Fruit fly (Drosophila melanogaster): Measurements from ENCODE around the gene mRpS26.
A peak's percentile ranks its signal among the peaks of the same experiment; 100 is the strongest.

The mRpS26 gene

DNA sequence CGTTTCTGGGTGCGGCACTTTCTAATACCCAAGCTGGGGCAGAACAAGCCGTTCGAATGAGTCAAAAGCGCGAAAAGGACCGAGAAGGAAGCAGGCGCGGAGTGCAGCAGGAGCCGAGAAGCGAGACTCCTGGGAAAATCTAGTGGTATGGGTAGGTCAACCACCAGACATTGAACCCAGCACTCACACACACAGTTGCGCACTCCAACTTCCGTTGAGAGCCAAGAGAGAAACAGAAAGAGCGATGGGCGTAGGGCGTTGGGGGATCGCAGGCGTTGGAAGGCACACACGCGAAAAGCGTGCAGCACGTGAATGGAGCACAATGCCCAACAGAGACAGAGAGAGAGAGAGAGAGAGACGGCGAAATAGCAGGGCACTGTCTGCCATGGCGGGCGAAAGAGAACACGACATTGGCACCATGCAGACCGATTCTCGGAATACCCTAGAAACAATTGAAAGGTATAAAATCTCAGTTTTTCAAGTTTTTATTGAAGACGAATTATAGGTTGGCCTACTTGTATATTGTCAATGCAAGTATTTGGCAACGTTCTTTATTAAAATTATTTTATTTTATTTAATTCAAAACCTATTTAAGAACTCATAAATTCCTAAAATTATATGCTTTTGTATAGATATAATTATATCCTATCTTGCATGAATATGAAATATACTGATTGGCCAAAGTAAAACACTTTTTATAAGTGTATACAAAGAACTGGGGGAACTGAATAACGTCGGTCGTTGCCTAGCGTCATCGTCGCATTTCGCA is 28.5 kb upstream of the mRpS26 start:
- peak; percentile 52 for TF ChIP-seq CG17801 (GFP tag; optimal IDR thresholded peaks at IDR 0.05; ENCODE audit: partially characterized antibody)

DNA sequence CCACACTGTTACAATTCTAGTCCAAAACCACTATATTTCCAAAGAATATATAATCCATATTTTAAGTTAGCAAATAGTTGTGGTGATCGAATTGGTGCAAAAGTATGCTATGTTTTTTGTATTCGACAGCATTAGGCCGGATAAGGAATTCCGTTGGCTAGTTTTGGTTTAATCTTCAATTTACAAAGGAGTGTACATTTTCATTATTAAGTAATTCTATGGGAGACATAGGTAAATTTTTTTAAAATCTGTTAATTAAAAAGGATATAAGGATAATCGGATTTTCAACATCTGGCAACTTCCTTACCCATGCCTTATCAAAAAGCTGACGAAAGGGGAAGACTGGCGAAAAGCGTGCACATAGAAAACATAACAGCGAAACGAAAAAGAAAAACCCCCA is 27.8 kb upstream of the mRpS26 start:
- TF ChIP-seq CG17801 (GFP tag; optimal IDR thresholded peaks at IDR 0.05; ENCODE audit: partially characterized antibody), result no peak

DNA sequence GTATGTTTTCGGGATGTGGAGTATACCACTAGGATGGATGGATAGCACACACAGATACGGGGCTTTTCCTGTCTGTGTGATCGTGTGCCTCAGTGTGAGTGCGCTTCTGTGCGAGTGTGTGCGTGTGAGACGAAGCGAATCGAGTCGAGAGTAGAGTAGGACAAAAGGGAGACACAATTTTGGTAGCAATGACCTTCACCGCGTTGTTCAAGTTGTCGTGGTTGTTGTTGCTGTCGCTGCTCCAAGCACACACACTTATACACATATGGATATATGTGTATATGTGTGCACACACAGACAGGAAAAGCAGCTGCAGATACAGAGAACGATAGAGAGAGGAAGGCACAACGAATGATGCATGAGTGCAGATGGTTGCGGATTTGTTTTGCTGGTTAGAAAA is 27.3 kb upstream of the mRpS26 start:
- TF ChIP-seq CG17801 (GFP tag; optimal IDR thresholded peaks at IDR 0.05; ENCODE audit: partially characterized antibody), result no peak

DNA sequence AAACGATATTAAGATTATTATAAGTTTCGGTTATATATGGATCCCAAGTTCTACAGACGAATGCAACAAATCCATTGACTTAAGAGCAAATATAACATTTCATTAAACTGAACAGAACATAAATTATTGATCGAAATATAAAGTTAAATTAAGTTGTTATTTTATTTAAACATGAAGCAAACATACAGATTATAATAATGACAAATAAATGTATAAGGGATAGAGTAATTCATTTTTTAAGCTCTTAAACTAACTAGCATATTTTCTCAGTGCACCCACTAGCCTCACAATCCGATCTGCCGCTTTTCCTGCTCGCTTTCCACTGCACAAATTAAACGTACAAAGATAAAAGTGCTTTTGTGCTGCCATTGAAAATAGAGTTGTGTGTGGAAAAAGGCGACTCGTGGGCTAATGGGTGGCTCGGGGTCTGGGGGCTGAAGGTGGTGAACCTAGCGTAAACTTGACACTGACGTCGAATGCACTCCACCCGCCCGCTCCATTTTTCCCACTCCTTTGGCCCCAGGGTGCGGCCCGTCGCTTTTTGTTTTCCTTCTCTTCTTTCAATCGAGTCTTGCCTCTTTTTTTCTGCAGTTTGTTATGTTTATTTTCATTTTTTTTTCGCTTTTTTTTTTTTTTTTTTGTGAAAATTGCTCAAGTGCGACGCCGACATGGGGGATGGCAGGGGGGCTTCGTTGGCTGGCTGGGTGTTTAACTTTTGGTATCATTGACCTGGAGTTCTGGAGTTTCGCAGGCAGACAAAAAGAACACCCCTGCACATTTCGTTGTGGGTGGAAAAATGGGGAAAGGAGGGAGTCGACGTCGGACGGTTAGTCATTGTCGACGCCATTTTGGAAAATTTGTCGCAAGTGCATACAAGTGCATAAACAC is 26.5 kb upstream of the mRpS26 start:
- no peak for TF ChIP-seq CG17801 (GFP tag; optimal IDR thresholded peaks at IDR 0.05; ENCODE audit: partially characterized antibody)

DNA sequence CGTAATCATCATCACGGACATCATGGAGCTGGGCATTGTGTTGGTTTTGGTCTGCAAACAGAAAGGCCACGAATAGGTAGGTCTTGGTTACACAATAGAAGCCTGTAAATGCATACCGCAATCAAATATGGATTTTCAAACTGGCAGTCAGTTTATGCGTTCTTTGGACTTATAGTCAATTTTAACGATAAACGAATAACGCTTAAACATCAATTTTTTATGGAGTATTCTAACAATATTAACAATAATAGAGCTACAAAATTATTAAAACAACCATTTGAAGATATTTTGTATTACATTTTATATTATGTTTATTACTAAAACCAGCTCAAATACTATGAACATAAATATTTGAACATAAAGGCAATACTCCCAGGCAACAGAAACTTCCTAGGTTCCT is 24.9 kb upstream of the mRpS26 start:
- TF ChIP-seq CG17801 (GFP tag; optimal IDR thresholded peaks at IDR 0.05; ENCODE audit: partially characterized antibody), result no peak

DNA sequence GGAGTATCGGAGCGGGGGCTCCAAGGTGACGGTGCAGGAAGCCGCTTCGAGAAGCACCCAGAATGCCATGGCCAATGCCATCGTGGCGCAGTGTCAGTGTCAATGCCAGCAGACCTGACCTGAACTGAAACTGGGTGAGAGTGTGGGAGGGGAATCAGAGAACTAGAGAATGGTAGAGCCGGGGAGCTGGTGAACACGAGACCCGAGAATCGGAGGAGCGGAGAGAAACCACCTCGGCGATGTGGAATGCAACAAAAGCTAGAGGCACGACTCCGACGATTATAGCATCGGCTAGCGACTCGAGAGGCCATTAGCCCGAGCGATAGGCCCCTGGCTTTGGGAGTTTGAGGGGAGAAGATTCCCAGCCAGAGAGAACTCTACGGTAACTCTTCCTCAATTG is 24.4 kb upstream of the mRpS26 start:
- no peak for TF ChIP-seq CG17801 (GFP tag; optimal IDR thresholded peaks at IDR 0.05; ENCODE audit: partially characterized antibody)

DNA sequence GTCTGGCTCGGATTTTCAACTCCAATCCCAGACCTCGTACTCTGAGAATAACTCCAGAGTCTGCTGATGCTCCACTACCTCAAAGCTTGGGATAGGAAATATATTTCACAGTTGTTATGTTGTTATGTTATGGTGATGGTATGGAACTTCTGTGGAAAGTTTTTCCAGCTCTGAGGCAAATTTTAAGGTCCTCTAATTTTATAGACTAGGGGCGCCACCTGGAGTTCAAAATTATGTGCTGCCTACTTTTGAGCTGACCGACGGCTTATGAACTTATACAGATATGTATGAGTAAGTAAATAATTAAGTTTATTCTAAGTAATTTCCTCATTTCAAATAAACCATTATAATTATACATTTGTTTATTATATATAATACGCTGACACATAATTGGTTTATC is 23.0 kb upstream of the mRpS26 start:
- no peak for TF ChIP-seq CG17801 (GFP tag; optimal IDR thresholded peaks at IDR 0.05; ENCODE audit: partially characterized antibody)

DNA sequence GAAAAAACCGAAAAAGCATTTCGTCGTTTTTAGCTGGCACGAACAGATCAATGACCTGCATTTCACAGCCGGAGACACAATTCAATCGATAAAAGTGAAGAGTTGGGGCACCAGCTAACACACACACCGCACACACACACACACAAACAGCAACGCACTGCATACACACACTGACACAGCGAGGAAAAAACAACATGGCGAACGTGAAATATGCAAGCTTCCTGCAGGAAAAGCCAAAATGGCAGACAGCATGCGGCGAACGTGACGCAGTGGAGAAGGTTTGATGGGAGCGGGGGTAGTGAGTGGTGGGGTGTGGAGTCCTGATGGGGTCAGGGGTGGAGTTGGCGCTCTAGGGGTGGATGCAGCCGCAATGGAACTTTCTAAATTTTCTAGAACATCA is 22.4 kb upstream of the mRpS26 start:
- no peak for TF ChIP-seq CG17801 (GFP tag; optimal IDR thresholded peaks at IDR 0.05; ENCODE audit: partially characterized antibody)

DNA sequence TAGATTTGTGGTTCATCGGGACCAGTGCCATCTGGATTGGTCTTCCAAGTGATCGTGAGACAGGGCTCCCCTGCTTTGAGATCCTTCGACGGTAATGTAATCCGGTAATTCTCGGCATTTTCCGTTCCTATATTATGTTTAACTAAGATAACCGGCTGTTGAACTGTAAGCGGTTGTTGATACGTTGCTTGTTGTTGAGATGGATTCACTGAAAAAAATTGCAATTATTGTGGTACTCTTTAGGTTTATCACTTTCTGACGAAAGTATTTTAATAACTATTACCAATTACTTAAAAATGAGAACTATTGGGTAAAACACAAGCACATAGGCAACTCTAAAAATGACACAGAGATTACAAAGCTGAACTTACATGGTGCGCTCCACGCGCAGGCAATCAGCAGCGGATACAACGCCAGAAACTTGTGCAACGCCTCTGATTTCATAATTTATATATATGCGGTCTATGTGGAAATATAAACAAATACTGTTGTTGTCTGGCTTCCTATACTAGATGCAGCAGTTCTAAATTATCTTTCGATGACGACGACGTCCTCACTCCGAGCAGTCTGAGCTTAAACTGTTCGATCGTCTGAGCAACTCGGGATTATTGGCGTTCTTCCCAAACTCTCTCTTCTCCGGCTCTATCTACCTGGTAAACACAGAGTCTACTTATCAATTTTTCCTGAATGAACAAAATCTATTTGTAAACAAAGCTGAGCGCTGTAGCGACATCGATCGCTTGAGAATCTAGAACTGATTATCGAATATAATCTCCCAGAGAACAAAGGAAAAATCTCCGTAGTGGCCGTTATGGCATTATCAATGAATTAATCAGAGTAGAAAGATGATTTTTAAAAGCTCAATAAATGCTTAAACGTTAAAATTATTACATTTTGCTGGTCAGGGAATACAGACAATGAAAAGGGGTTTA is 19.4 kb upstream of the mRpS26 start, which contains the start of gene CG34253:
CG34253 (minus strand) TSS at position 567 of the 932 bp plus-strand sequence.
- TF ChIP-seq CG17801 (GFP tag; optimal IDR thresholded peaks at IDR 0.05; ENCODE audit: partially characterized antibody), result no peak

DNA sequence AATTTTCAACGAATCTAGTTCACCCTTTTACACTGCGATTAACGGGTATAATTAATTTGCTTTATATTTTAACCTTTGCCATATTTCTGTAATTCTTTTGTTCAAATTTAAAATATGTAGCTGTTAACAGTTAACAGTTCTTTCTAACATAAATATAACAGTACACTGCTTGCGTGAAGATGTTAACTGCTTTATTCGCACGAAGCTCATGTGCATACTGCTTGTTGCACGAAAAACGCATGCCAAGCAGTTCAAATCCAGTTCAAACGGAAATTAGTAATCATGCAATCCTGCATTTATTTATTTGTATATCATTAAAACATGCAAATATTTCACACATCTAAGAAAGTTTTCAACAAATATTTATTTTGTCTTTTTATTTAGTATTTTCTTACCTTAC is 18.4 kb upstream of the mRpS26 start:
- TF ChIP-seq CG17801 (GFP tag; optimal IDR thresholded peaks at IDR 0.05; ENCODE audit: partially characterized antibody), result no peak

DNA sequence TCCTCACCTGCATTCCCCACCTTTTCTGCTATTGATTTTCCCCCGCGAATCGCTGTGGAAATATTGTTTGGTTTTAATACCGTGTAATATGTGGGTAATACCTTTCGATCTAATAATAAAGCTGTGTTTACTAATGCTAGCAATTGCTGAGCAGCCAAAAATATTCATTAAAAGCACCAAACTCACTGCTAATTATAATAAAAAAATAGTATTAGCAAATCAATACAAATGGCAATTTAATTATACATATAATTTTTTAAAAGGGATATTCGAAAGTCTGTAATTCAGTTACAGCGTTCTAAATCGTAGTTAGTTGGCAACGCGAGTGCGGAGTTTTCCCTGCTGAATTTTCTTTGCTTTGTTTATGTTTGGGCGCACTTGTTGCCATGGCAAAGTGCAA is 12.5 kb upstream of the mRpS26 start:
- no peak for TF ChIP-seq CG17801 (GFP tag; optimal IDR thresholded peaks at IDR 0.05; ENCODE audit: partially characterized antibody)

DNA sequence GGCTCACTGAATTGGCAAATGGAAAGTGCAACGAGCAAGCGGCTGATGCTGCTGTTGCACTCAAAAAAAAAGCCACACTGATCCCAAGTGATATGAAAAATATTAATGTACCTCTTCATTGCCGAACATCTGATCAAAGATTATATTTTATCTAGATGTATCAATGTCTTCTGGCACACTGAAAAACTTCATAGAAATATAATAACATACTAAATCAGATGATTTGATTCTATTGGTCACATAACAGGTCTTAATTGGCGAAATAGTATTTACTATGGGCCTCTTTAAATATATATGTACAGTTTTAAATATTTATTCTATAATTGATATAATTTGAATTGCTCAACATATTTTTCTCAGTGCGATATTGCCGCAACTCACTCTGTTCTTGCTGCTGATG is 9.7 kb upstream of the mRpS26 start:
- TF ChIP-seq CG17801 (GFP tag; optimal IDR thresholded peaks at IDR 0.05; ENCODE audit: partially characterized antibody), result no peak

DNA sequence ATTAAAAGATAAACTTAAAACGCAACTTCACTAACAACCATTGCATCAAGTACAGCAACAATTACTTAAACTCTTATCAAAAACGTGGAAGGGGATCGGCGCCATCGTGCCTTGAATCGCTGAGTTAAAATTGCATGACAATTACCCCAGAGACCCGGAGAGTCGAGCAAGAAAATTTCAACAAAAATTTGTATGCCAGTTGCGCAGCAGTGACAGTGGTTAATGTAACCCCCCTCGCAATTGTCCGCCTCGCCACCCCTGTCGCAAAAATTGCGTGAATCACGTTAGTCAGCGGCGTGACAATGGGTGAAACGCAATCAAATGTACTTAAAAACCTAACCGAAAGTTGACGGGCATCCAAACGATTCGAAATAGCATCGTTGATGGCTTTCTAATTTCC is 6.7 kb upstream of the mRpS26 start:
- TF ChIP-seq CG17801 (GFP tag; optimal IDR thresholded peaks at IDR 0.05; ENCODE audit: partially characterized antibody), result no peak

DNA sequence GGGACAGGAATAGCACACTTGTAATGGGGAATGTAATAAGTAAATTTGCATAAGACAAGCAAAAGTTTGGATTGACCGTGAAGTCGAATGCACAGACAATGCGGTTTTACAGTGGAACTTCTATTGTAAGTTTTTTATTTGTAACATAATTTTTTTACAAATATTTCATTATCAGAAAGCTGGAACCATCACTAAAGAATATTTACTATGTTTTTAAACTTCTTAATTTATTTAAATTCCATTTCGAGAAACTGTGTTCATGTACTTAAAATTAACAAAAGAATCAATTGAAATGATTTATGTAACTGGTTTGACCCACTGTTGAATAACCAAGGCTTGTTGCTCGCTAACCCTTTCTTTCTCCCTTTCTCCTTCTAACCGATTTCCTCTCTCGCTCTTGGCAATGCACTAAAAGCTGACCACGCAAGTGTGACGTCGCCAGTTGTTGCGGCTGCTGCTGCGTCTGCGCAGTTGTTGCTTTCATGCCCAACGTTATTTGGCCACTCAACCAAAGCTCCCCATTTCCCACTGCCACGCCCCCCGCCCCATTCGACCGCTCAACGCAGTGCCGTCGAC is 4.9 kb upstream of the mRpS26 start:
- peak; percentile 48 for TF ChIP-seq CG17801 (GFP tag; optimal IDR thresholded peaks at IDR 0.05; ENCODE audit: partially characterized antibody)

DNA sequence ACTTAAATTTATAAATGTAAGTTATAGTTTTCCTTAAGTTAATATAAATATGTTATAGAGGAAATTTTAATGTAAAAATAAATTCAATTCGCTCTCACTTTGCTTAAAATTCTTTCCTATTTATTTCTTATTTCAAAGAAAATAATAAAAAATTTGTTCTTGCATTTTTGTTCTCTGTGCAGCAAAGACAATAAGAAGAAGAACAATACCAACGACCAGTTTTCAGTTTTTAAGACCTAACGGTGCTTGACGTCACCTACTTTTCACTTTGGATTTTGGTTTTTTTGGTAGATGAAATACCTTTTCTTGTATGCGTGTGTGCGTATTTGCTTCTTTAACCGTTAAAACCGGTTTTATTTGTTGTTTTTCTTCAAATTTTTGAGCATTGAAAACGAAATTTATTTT is 4.2 kb upstream of the mRpS26 start:
- no peak for TF ChIP-seq CG17801 (GFP tag; optimal IDR thresholded peaks at IDR 0.05; ENCODE audit: partially characterized antibody)
